Worm (Caenorhabditis elegans): ENCODE measurements around the gene dod-23.

ce11 chrII:8417059-8417668, 18.2 kb upstream of the dod-23 start, which contains the start of gene fdgt-2:
- TF ChIP-seq ama-1 (optimal IDR thresholded peaks at IDR 0.05) (no peak), flt-1 (GFP tag; IDR thresholded peaks at IDR 0.05) (no peak), ceh-36 (tag; optimal IDR thresholded peaks at IDR 0.05) (no peak), tbx-37 (GFP tag; conservative IDR thresholded peaks at IDR 0.05) (no peak), hmg-4 (GFP tag; optimal IDR thresholded peaks at IDR 0.05) (no peak), B0310.2 (tag; optimal IDR thresholded peaks at IDR 0.05) (no peak), aly-1 (tag; optimal IDR thresholded peaks at IDR 0.05) (no peak), ets-7 (tag; optimal IDR thresholded peaks at IDR 0.05) (no peak), sea-1 (GFP tag; conservative IDR thresholded peaks at IDR 0.05) (no peak), hmbx-1 (tag; optimal IDR thresholded peaks at IDR 0.05) (no peak), tra-4 (tag; optimal IDR thresholded peaks at IDR 0.05) (no peak), scrt-1 (GFP tag; IDR thresholded peaks at IDR 0.05) (no peak), hnd-1 (tag; optimal IDR thresholded peaks at IDR 0.05) (no peak), F13C5.2 (tag; optimal IDR thresholded peaks at IDR 0.05) (no peak)

Data from whole organism, early embryonic.